Worm (Caenorhabditis elegans): Measurements from ENCODE around the gene nstp-9.

The nstp-9 gene

DNA sequence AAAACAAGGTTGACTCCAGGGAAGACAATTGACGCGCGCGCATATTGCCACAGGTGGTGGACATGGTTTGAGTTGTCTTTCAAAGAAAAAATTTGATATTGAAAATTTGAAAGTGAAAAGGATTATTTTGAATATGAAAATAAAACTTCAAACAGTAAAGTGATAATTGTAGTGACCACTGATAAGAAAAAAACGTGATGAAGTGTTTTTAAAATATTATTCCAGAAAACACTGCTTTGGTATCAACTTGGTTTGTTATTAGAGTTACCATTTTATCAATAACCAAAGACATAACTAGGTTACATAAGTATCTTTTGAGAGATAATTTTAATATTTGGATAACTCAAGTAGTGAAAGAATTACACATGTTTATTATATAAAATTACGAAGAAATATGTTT lies 3.3 kb downstream of the nstp-9 start:
- TF ChIP-seq pqm-1 (tag; optimal IDR thresholded peaks at IDR 0.05): no peak
- peak; percentile 43 for TF ChIP-seq elt-2 (tag; optimal IDR thresholded peaks at IDR 0.05)

DNA sequence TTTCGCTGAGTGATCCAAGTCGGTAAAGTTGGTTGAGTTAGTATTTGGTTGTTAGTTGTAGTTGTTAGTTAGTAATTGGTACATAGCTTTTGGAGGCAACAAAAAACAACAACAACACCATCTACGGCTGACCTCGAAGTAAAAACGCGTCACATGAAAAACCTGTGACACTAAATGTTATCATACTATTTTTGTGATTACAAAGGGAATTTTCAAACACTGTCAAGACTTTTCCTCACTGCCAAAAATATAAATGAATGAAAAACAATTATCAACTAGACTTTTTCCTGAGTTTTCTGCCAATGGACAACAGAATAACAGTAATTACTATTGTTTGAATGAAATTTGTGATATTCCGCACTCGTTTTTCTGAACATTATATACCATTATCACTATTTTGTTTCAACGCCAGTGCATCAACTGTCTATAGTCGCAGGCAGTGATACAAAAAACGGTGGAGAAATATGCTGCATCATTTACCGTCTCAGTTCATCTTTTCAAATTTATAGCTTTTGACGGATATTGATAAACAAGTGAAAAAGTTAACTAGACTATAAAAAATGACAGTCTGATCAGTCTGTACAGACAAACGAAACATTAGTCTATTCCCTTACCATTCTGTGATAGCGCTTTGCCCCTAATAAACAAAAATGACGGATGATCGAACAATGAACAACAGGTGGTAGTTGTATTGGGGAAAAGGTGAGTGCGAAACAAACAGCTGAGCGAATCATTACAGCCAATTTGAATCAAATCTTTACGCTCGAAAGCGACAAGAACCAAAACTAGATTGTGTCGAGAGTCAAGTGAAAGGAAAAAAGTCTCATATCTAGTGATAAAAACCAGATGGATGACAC lies 4.9 kb downstream of the nstp-9 start:
- no peak for TF ChIP-seq Y116A8C.19 (tag; optimal IDR thresholded peaks at IDR 0.05; ENCODE audit: borderline replicate concordance)
- TF ChIP-seq nhr-71 (tag; optimal IDR thresholded peaks at IDR 0.05): peak; percentile 8
- TF ChIP-seq blmp-1 (tag; optimal IDR thresholded peaks at IDR 0.05): peak; percentile 12
- peak in 1 of 6 experiments; percentile 11 for TF ChIP-seq elt-3 (tag; optimal IDR thresholded peaks at IDR 0.05)
- no peak for TF ChIP-seq unc-130 (tag; optimal IDR thresholded peaks at IDR 0.05)
- peak; percentile 26 for TF ChIP-seq lin-14 (GFP tag; optimal IDR thresholded peaks at IDR 0.05)
- TF ChIP-seq nhr-20 (tag; optimal IDR thresholded peaks at IDR 0.05): peak; percentile 53
- no peak for TF ChIP-seq mef-2 (tag; optimal IDR thresholded peaks at IDR 0.05)
- no peak for TF ChIP-seq dpl-1 (GFP tag; optimal IDR thresholded peaks at IDR 0.05)
- TF ChIP-seq lin-35 (GFP tag; optimal IDR thresholded peaks at IDR 0.05): peak in 1 of 2 experiments; percentile 17
- peak; percentile 66 for TF ChIP-seq elt-2 (tag; optimal IDR thresholded peaks at IDR 0.05)
- peak; percentile 83 for TF ChIP-seq nhr-85 (tag)

DNA sequence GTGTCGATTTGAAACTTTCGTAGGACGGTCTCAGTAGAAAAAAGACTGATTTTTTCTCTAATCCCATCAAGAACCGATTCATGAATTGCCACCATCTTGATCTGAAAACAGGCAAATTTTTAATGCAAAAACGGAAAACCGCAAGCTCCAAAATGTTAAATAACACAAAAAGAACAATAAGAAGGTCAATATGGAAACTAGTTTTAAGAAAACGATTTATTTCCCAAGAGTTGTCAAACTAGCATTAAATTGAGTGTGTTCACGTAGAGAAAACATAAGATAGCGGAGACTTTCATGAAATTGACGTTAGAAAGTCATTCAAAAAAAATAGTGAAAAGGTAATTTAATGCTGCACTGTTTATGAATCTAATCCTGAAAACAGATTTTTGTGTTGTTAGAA lies 5.5 kb downstream of the nstp-9 start, which contains the start of gene F47B10.9:
TSS of gene F47B10.9 (minus strand) at position 101 of the 400 bp plus-strand sequence.
- TF ChIP-seq sox-4 (tag; optimal IDR thresholded peaks at IDR 0.05): no peak
- no peak for TF ChIP-seq nhr-12 (tag; optimal IDR thresholded peaks at IDR 0.05)
- TF ChIP-seq ceh-63 (GFP tag; optimal IDR thresholded peaks at IDR 0.05): no peak
- TF ChIP-seq ztf-11 (tag; optimal IDR thresholded peaks at IDR 0.05): no peak
- no peak for TF ChIP-seq ceh-88 (GFP tag; IDR thresholded peaks at IDR 0.05)
- no peak for TF ChIP-seq fkh-10 (GFP tag; optimal IDR thresholded peaks at IDR 0.05)
- TF ChIP-seq nhr-47 (tag; optimal IDR thresholded peaks at IDR 0.05): no peak
- no peak for TF ChIP-seq elt-3 (tag; optimal IDR thresholded peaks at IDR 0.05)
- no peak for TF ChIP-seq lin-15B (tag; optimal IDR thresholded peaks at IDR 0.05)
- TF ChIP-seq ces-1 (GFP tag; optimal IDR thresholded peaks at IDR 0.05): no peak
- no peak for TF ChIP-seq skn-1 (tag; optimal IDR thresholded peaks at IDR 0.05)
- TF ChIP-seq C04F5.9 (tag; optimal IDR thresholded peaks at IDR 0.05): no peak
- TF ChIP-seq sptf-1 (tag; optimal IDR thresholded peaks at IDR 0.05): no peak
- no peak for TF ChIP-seq unc-86 (tag; optimal IDR thresholded peaks at IDR 0.05)
- TF ChIP-seq Y116A8C.19 (tag; optimal IDR thresholded peaks at IDR 0.05; ENCODE audit: borderline replicate concordance): no peak
- no peak for TF ChIP-seq pqm-1 (tag; optimal IDR thresholded peaks at IDR 0.05)
- no peak for TF ChIP-seq elt-2 (tag; optimal IDR thresholded peaks at IDR 0.05)

- TF ChIP-seq rnt-1 (tag; optimal IDR thresholded peaks at IDR 0.05): peak; percentile 34
- no peak for TF ChIP-seq sup-37 (GFP tag; optimal IDR thresholded peaks at IDR 0.05)
Observed at ce11 chrX:10910716-10911115, 8.8 kb downstream of the nstp-9 start, which contains the start of gene F47B10.8. Gene F47B10.8 (minus strand): TSS chrX:10910816.

ce11 chrX:10909661-10910060 lies 9.9 kb downstream of the nstp-9 start:
- TF ChIP-seq lsy-2 (tag; optimal IDR thresholded peaks at IDR 0.05): peak in 1 of 2 experiments; percentile 33
- no peak for TF ChIP-seq hpl-2 (GFP tag; optimal IDR thresholded peaks at IDR 0.05)
- no peak for TF ChIP-seq hlh-4 (tag; optimal IDR thresholded peaks at IDR 0.05)
- peak; percentile 36 for TF ChIP-seq lin-39 (tag; optimal IDR thresholded peaks at IDR 0.05)
- TF ChIP-seq nhr-71 (tag; optimal IDR thresholded peaks at IDR 0.05): peak; percentile 60
- TF ChIP-seq nhr-19 (GFP tag; conservative IDR thresholded peaks at IDR 0.05): peak; percentile 34; the same call in 1 of the 2 replicates
- peak; percentile 70 for TF ChIP-seq rnt-1 (tag; optimal IDR thresholded peaks at IDR 0.05)
- TF ChIP-seq lin-14 (GFP tag; optimal IDR thresholded peaks at IDR 0.05): peak; percentile 69
- peak; percentile 12 for TF ChIP-seq snu-23 (GFP tag; optimal IDR thresholded peaks at IDR 0.05)
